Worm (Caenorhabditis elegans): ENCODE results near the gene tank-1.

tank-1 gene

DNA sequence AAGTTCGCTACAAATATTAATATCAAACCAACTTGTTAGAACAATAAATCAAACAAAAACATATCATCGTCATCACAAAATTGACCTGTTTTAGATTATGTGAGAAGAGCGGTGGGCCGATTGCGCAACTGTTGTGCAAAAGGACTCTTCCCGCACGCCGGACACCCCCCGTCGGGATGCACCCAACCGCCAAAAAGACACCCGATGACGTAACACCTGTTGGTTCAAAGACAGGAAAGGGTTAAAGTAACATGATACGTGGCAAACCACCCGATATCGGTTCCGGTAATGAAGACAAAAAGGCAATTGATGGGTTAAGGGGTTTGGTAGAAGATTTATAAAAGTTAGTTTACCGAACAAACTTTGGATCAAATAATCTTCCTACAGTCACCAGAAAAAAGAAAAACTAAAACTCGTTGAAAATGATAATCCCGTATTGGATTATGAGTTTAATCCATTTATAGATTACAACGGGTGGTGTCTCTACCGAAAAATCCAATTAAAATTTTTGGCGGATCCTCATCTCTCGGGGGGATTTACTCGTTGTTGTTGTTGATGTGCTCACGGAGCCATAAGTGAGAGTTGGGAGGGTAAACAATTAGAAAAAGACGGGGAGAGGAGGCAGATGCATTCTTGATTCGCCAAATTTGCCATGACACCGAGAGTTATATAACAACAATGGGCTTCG, 41.3 kb downstream of the tank-1 start:
- TF ChIP-seq die-1 (tag; optimal IDR thresholded peaks at IDR 0.05) (no peak), xnd-1 (tag; optimal IDR thresholded peaks at IDR 0.05) (no peak), aptf-2 (GFP tag; conservative IDR thresholded peaks at IDR 0.05) (no peak), hlh-12 (tag; optimal IDR thresholded peaks at IDR 0.05) (no peak), nhr-90 (tag; optimal IDR thresholded peaks at IDR 0.05) (no peak), F37B4.10 (GFP tag; IDR thresholded peaks at IDR 0.05) (no peak), ama-1 (optimal IDR thresholded peaks at IDR 0.05) (no peak), ama-1 (GFP tag; optimal IDR thresholded peaks at IDR 0.05) (no peak), F22D6.2 (tag; optimal IDR thresholded peaks at IDR 0.05) (no peak), nfyb-1 (GFP tag; IDR thresholded peaks at IDR 0.05) (no peak), snpc-3.4 (tag; optimal IDR thresholded peaks at IDR 0.05) (no peak), ceh-40 (GFP tag; IDR thresholded peaks at IDR 0.05) (no peak), F55B11.4 (tag; optimal IDR thresholded peaks at IDR 0.05; ENCODE audit: borderline replicate concordance, insufficient read depth) (no peak), madf-3 (GFP tag; IDR thresholded peaks at IDR 0.05) (no peak), nhr-80 (tag; optimal IDR thresholded peaks at IDR 0.05) (no peak), nhr-179 (tag; optimal IDR thresholded peaks at IDR 0.05) (no peak), B0019.2 (GFP tag; conservative IDR thresholded peaks at IDR 0.05) (no peak), efl-1 (GFP tag; optimal IDR thresholded peaks at IDR 0.05) (no peak)

DNA sequence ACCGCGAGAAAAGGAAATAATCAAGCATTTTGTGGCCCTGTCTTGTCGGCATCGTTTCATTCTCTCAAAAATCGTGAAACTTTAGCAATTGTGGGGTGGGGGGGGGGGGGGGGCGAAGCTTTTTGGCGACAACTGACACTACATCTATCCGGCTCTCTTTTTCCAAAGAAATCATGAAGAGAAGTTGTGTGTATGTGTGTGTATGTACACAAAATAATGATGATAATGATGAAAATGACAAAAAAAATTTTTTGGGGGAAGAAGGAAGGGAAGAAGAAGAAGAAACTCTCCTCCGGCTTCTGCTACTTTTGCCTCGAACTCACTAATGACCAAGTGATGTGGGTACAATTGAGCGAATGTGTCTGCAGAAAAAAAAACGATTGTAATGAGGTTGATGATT, 42.5 kb downstream of the tank-1 start:
- no peak for TF ChIP-seq ztf-22 (GFP tag; optimal IDR thresholded peaks at IDR 0.05)
- TF ChIP-seq fkh-3 (tag; optimal IDR thresholded peaks at IDR 0.05), result no peak
- TF ChIP-seq hmg-20 (GFP tag; IDR thresholded peaks at IDR 0.05), result no peak
- TF ChIP-seq nfya-1 (tag; optimal IDR thresholded peaks at IDR 0.05; ENCODE audit: borderline replicate concordance, insufficient read depth), result no peak
- no peak for TF ChIP-seq nfyb-1 (GFP tag; IDR thresholded peaks at IDR 0.05)
- TF ChIP-seq Y56A3A.18 (GFP tag; IDR thresholded peaks at IDR 0.05), result no peak
- TF ChIP-seq B0336.3 (GFP tag; IDR thresholded peaks at IDR 0.05), result no peak
- no peak for TF ChIP-seq ztf-25 (GFP tag; IDR thresholded peaks at IDR 0.05)
- TF ChIP-seq die-1 (tag; optimal IDR thresholded peaks at IDR 0.05), result no peak
- no peak for TF ChIP-seq B0019.2 (GFP tag; conservative IDR thresholded peaks at IDR 0.05)
- TF ChIP-seq C06A6.2 (GFP tag; conservative IDR thresholded peaks at IDR 0.05), result no peak
- TF ChIP-seq lin-40 (tag; optimal IDR thresholded peaks at IDR 0.05), result no peak
- TF ChIP-seq somi-1 (GFP tag; optimal IDR thresholded peaks at IDR 0.05), result no peak

ce11 chrV:1242432-1242831, 43.1 kb downstream of the tank-1 start:
- TF ChIP-seq ceh-58 (GFP tag; IDR thresholded peaks at IDR 0.05), result no peak
- 0 out of 2 replicates have a peak, but pooled peaks have one; percentile 19 for TF ChIP-seq ztf-25 (GFP tag; IDR thresholded peaks at IDR 0.05)

ce11 chrV:1236333-1237068, 49.0 kb downstream of the tank-1 start:
- TF ChIP-seq zfh-2 (GFP tag; conservative IDR thresholded peaks at IDR 0.05) (peak; percentile 38; the same call in 1 of the 2 replicates), athp-1 (tag; optimal IDR thresholded peaks at IDR 0.05) (no peak), attf-3 (GFP tag; conservative IDR thresholded peaks at IDR 0.05) (0 out of 2 replicates have a peak, but pooled peaks have one; percentile 29)

- TF ChIP-seq unc-62 (GFP tag; optimal IDR thresholded peaks at IDR 0.05), result no peak
- TF ChIP-seq B0035.1 (tag; optimal IDR thresholded peaks at IDR 0.05), result no peak
These were observed 50.2 kb downstream of the tank-1 start, which contains the start of gene madd-2 for ce11 chrV:1235355-1235754. Gene madd-2 (minus strand): TSS chrV:1235455.
